Fruit fly (Drosophila melanogaster) whole organism, embryonic: ENCODE measurements around the gene CG18563.

ENCODE experiments used
- Atf6 ChIP-seq: fragments of 200-800 bp; sonication (Bioruptor generic); IDR thresholded peaks from 2 replicates; pipeline ENCODE4 v1.3.6; 2022; ENCODE audit warnings: missing biosample characterization, missing genetic modification characterization
- Bdp1 ChIP-seq: fragments of 200-800 bp; sonication (Bioruptor generic); optimal IDR thresholded peaks from 3 replicates; lab custom pipeline; 2016; ENCODE audit warnings: missing biosample characterization, missing genetic modification characterization
- Bgb ChIP-seq: fragments of 200-800 bp; sonication (Bioruptor generic); IDR thresholded peaks from 2 replicates; pipeline ENCODE4 v1.3.6; 2022; ENCODE audit warnings: missing biosample characterization, missing genetic modification characterization; ENCODE audit not compliant: partially characterized antibody
- CG10543 ChIP-seq: fragments of 200-800 bp; sonication (Bioruptor generic); optimal IDR thresholded peaks from 3 replicates; lab custom pipeline; 2017; ENCODE audit warnings: missing biosample characterization, mild to moderate bottlenecking, missing genetic modification characterization, moderate library complexity
- CG12391 ChIP-seq: fragments of 200-800 bp; sonication (Bioruptor generic); optimal IDR thresholded peaks from 3 replicates; lab custom pipeline; 2018; ENCODE audit warnings: missing biosample characterization, mild to moderate bottlenecking, missing genetic modification characterization, moderate library complexity
- CG13775 ChIP-seq: fragments of 200-800 bp; sonication (Bioruptor generic); optimal IDR thresholded peaks from 3 replicates; lab custom pipeline; 2017; ENCODE audit warnings: missing biosample characterization, mild to moderate bottlenecking, missing genetic modification characterization
- CG15073 ChIP-seq: fragments of 200-800 bp; sonication (Bioruptor generic); optimal IDR thresholded peaks from 2 replicates; lab custom pipeline; 2016; ENCODE audit warnings: missing biosample characterization, missing genetic modification characterization
- CG17186 ChIP-seq: fragments of 200-800 bp; sonication (Bioruptor generic); optimal IDR thresholded peaks from 3 replicates; lab custom pipeline; 2017; ENCODE audit warnings: missing biosample characterization, missing genetic modification reagents, missing genetic modification characterization
- CG18476 ChIP-seq: fragments of 200-800 bp; sonication (Bioruptor generic); optimal IDR thresholded peaks from 2 replicates; lab custom pipeline; 2016; ENCODE audit warnings: missing biosample characterization, mild to moderate bottlenecking, missing genetic modification characterization
- CG30020 ChIP-seq: fragments of 200-800 bp; optimal IDR thresholded peaks from 2 replicates; lab custom pipeline; 2019; ENCODE audit warnings: missing biosample characterization, mild to moderate bottlenecking, missing genetic modification characterization, moderate library complexity
- CG4617 ChIP-seq: fragments of 200-800 bp; sonication (Bioruptor generic); optimal IDR thresholded peaks from 3 replicates; lab custom pipeline; 2016; ENCODE audit warnings: missing biosample characterization, missing genetic modification characterization, borderline replicate concordance
- CG6765 ChIP-seq: fragments of 200-800 bp; sonication (Bioruptor generic); optimal IDR thresholded peaks from 3 replicates; lab custom pipeline; 2017; ENCODE audit warnings: missing biosample characterization, mild to moderate bottlenecking, missing genetic modification characterization
- CG7928 ChIP-seq: fragments of 200-800 bp; sonication (Bioruptor generic); optimal IDR thresholded peaks from 2 replicates; lab custom pipeline; 2017; ENCODE audit warnings: missing biosample characterization, mild to moderate bottlenecking, missing genetic modification characterization
- CrebB ChIP-seq: fragments of 200-800 bp; sonication (Bioruptor generic); optimal IDR thresholded peaks from 3 replicates; lab custom pipeline; 2018; ENCODE audit warnings: missing biosample characterization, mild to moderate bottlenecking, missing genetic modification characterization
- Deaf1 ChIP-seq: fragments of 200-800 bp; optimal IDR thresholded peaks from 3 replicates; lab custom pipeline; 2019; ENCODE audit warnings: missing biosample characterization, mild to moderate bottlenecking, missing genetic modification characterization, moderate library complexity
- Doc3 ChIP-seq: fragments of 200-800 bp; sonication (Bioruptor generic); IDR thresholded peaks from 3 replicates; pipeline ENCODE4 v1.3.6; 2022; ENCODE audit warnings: missing biosample characterization, missing genetic modification characterization; ENCODE audit not compliant: partially characterized antibody
- Dref ChIP-seq: fragments of 200-800 bp; sonication (Bioruptor generic); IDR thresholded peaks from 2 replicates; pipeline ENCODE4 v1.3.6; 2022; ENCODE audit warnings: missing biosample characterization, missing genetic modification characterization
- E2f2 ChIP-seq: fragments of 200-800 bp; sonication (Bioruptor generic); IDR thresholded peaks from 2 replicates; pipeline ENCODE4 v1.3.6; 2022; ENCODE audit warnings: missing biosample characterization, missing genetic modification characterization
- Ets97D ChIP-seq: fragments of 200-800 bp; sonication (Bioruptor generic); optimal IDR thresholded peaks from 3 replicates; lab custom pipeline; 2016; ENCODE audit warnings: missing biosample characterization, missing genetic modification characterization
- Fer3 ChIP-seq: fragments of 200-800 bp; sonication (Bioruptor generic); optimal IDR thresholded peaks from 2 replicates; lab custom pipeline; 2018; ENCODE audit warnings: missing biosample characterization, mild to moderate bottlenecking, missing genetic modification characterization, moderate library complexity
- HLHmδ ChIP-seq: fragments of 200-800 bp; sonication (Bioruptor generic); optimal IDR thresholded peaks from 2 replicates; lab custom pipeline; 2018; ENCODE audit warnings: missing biosample characterization, mild to moderate bottlenecking, missing genetic modification characterization, moderate library complexity
- Kr ChIP-seq: fragments of 200-800 bp; sonication (Bioruptor generic); optimal IDR thresholded peaks from 2 replicates; lab custom pipeline; 2017; ENCODE audit warnings: missing biosample characterization, mild to moderate bottlenecking, missing genetic modification characterization
- Lhr ChIP-seq: fragments of 200-800 bp; sonication (Bioruptor generic); optimal IDR thresholded peaks from 3 replicates; lab custom pipeline; 2017; ENCODE audit warnings: mild to moderate bottlenecking, missing biosample characterization, missing genetic modification reagents, missing genetic modification characterization
- Lim3 ChIP-seq: fragments of 200-800 bp; sonication (Bioruptor generic); IDR thresholded peaks from 2 replicates; pipeline ENCODE4 v1.3.6; 2022; ENCODE audit warnings: missing biosample characterization, missing genetic modification characterization
- Med ChIP-seq: fragments of 200-800 bp; sonication (Bioruptor generic); peaks from one replicate; lab custom pipeline; 2016; ENCODE audit warnings: missing biosample characterization, missing genetic modification characterization, mild to moderate bottlenecking, inconsistent platforms, moderate library complexity
- Oli ChIP-seq: fragments of 200-800 bp; sonication (Bioruptor generic); optimal IDR thresholded peaks from 2 replicates; lab custom pipeline; 2018; ENCODE audit warnings: missing biosample characterization, mild to moderate bottlenecking, missing genetic modification characterization, moderate library complexity
- Opbp ChIP-seq: fragments of 200-800 bp; sonication (Bioruptor generic); IDR thresholded peaks from 3 replicates; pipeline ENCODE4 v1.3.6; 2022; ENCODE audit warnings: missing biosample characterization, missing genetic modification characterization; ENCODE audit not compliant: partially characterized antibody
- Pdp1 ChIP-seq, 2 experiments: fragments of 200-800 bp; sonication (Bioruptor generic); optimal IDR thresholded peaks; 3 replicates each; lab custom pipeline; 2016; ENCODE audit warnings: missing biosample characterization in 2 of 2, missing genetic modification characterization in 2 of 2, mild to moderate bottlenecking in 1 of 2, moderate library complexity in 1 of 2
- YL-1 ChIP-seq: fragments of 200-800 bp; sonication (Bioruptor generic); optimal IDR thresholded peaks from 3 replicates; lab custom pipeline; 2017; ENCODE audit warnings: missing biosample characterization, mild to moderate bottlenecking, missing genetic modification characterization
- dysf ChIP-seq: fragments of 200-800 bp; sonication (Bioruptor generic); IDR thresholded peaks from 3 replicates; pipeline ENCODE4 v1.3.6; 2022; ENCODE audit warnings: missing biosample characterization, missing genetic modification characterization
- gcm2 ChIP-seq: fragments of 200-800 bp; sonication (Bioruptor generic); optimal IDR thresholded peaks from 2 replicates; lab custom pipeline; 2016; ENCODE audit warnings: missing biosample characterization, missing genetic modification characterization
- gsb-n ChIP-seq: fragments of 200-800 bp; sonication (Bioruptor generic); optimal IDR thresholded peaks from 3 replicates; lab custom pipeline; 2018; ENCODE audit warnings: missing biosample characterization, mild to moderate bottlenecking, missing genetic modification characterization
- jumu ChIP-seq: fragments of 200-800 bp; sonication (Bioruptor generic); optimal IDR thresholded peaks from 3 replicates; lab custom pipeline; 2016; ENCODE audit warnings: missing biosample characterization, missing genetic modification characterization
- nmo ChIP-seq: fragments of 200-800 bp; sonication (Bioruptor generic); optimal IDR thresholded peaks from 2 replicates; lab custom pipeline; 2018; ENCODE audit warnings: missing biosample characterization, mild to moderate bottlenecking, missing genetic modification characterization, moderate library complexity
- nom ChIP-seq: fragments of 200-800 bp; sonication (Bioruptor generic); optimal IDR thresholded peaks from 2 replicates; lab custom pipeline; 2017; ENCODE audit warnings: missing biosample characterization, missing genetic modification characterization, mild to moderate bottlenecking, moderate library complexity, missing genetic modification reagents
- odd ChIP-seq: fragments of 200-800 bp; sonication (Bioruptor generic); optimal IDR thresholded peaks from 2 replicates; lab custom pipeline; 2017; ENCODE audit warnings: missing biosample characterization, mild to moderate bottlenecking, missing genetic modification characterization
- onecut ChIP-seq: fragments of 200-800 bp; sonication (Bioruptor generic); IDR thresholded peaks from 2 replicates; pipeline ENCODE4 v1.3.6; 2022; ENCODE audit warnings: missing biosample characterization, missing genetic modification characterization
- psq ChIP-seq: fragments of 200-800 bp; sonication (Bioruptor generic); optimal IDR thresholded peaks from 2 replicates; lab custom pipeline; 2017; ENCODE audit warnings: missing biosample characterization, missing genetic modification characterization
- repo ChIP-seq: fragments of 200-800 bp; sonication (Bioruptor generic); optimal IDR thresholded peaks from 2 replicates; lab custom pipeline; 2016; ENCODE audit warnings: missing biosample characterization, missing genetic modification characterization
- sna ChIP-seq: fragments of 200-800 bp; sonication (Bioruptor generic); IDR thresholded peaks from 2 replicates; pipeline ENCODE4 v1.3.6; 2022; ENCODE audit warnings: missing biosample characterization, missing genetic modification characterization; ENCODE audit not compliant: partially characterized antibody
- sob ChIP-seq: fragments of 200-800 bp; sonication (Bioruptor generic); IDR thresholded peaks from 2 replicates; pipeline ENCODE4 v1.3.6; 2022; ENCODE audit warnings: missing biosample characterization, missing genetic modification characterization
- stwl ChIP-seq: fragments of 200-800 bp; sonication (Bioruptor generic); optimal IDR thresholded peaks from 3 replicates; lab custom pipeline; 2018; ENCODE audit warnings: missing biosample characterization, mild to moderate bottlenecking, missing genetic modification characterization, moderate library complexity
- sug ChIP-seq: fragments of 200-800 bp; optimal IDR thresholded peaks from 2 replicates; lab custom pipeline; 2019; ENCODE audit warnings: missing biosample characterization, mild to moderate bottlenecking, missing genetic modification characterization, moderate library complexity
- unc-4 ChIP-seq: fragments of 200-800 bp; sonication (Bioruptor generic); IDR thresholded peaks from 2 replicates; pipeline ENCODE4 v1.3.6; 2022; ENCODE audit warnings: missing biosample characterization, missing genetic modification characterization; ENCODE audit not compliant: partially characterized antibody
- zen ChIP-seq: fragments of 200-800 bp; sonication (Bioruptor generic); optimal IDR thresholded peaks from 3 replicates; lab custom pipeline; 2018; ENCODE audit warnings: missing biosample characterization, mild to moderate bottlenecking, missing genetic modification characterization, moderate library complexity
- zen2 ChIP-seq: fragments of 200-800 bp; sonication (Bioruptor generic); IDR thresholded peaks from 3 replicates; pipeline ENCODE4 v1.3.6; 2022; ENCODE audit warnings: missing biosample characterization, missing genetic modification characterization; ENCODE audit not compliant: partially characterized antibody

CG18563 gene

DNA sequence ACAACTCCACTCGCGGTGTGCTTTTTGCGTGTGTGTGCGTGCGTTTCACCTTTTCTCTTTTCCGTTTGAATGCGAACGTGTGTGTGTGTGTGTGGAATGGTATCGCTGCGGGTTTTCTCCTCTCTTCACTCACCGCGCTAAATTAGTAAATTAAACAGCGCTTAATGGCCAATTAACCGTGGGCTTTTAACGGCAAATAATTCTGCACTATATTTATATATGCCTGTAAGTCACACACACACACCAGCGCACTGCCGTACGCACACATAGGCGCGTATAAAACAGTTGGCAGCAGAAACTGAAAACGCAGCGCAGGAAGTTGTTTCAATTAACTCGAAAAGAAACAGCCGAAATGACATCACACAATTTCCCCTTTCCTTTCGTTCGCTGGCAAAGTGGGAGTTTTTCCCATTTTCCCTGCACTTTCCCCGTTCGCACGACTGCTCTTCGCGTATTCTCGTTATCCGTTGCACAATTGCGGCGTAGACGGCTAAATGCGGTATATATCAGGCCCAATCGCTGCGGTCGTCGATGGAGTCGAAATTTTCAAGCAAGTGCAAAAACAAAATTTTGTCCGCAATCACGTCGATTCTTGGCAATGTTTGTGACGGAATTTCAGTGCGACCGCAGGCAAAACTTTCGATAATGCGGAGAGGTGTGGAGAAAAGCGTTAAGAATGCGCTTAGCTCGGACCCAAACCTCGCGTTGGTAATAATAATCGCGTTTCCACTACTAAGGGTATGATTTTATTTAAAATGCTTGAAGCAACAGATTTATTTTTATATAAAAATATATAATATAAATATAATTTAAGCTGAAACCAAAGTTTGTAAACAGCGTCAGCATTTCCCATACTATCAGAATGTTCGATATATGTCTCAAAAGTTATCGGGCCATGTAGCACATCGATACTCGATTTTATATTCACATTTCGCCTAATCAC, 15.0 kb upstream of the CG18563 start, which contains the start of gene BicD (continued):
- TF ChIP-seq CrebB (tag; lab: Kevin White, UChicago) (peak; percentile 32), gcm2 (no peak), CG13775 (no peak), gsb-n (tag; lab: Kevin White, UChicago) (peak; percentile 3), sob (GFP tag; lab: Robert Waterston, UW) (peak; percentile 26; the same call in 1 of the 2 replicates), Fer3 (tag; lab: Kevin White, UChicago) (peak; percentile 5), Lim3 (GFP tag; lab: Robert Waterston, UW) (no peak), Doc3 (GFP tag; lab: Robert Waterston, UW) (peak; percentile 60; the same call in 2 of the 3 replicates), Oli (tag; lab: Kevin White, UChicago) (no peak), Kr (GFP tag; lab: Kevin White, UChicago) (no peak), CG4617 (GFP tag; lab: Kevin White, UChicago) (peak; percentile 38), psq (no peak), CG30020 (tag; lab: Kevin White, UChicago) (peak; percentile 67), repo (GFP tag; lab: Kevin White, UChicago) (no peak), odd (GFP tag; lab: Kevin White, UChicago) (peak; percentile 31), Bdp1 (GFP tag; lab: Kevin White, UChicago) (peak; percentile 31), CG15073 (no peak), CG10543 (GFP tag; lab: Kevin White, UChicago) (peak; percentile 12), Atf6 (GFP tag; lab: Robert Waterston, UW) (peak; percentile 17; the same call in 1 of the 2 replicates), zen2 (GFP tag; lab: Robert Waterston, UW) (peak; percentile 50; the same call in 1 of the 3 replicates), CG12391 (tag; lab: Kevin White, UChicago) (peak; percentile 53), Deaf1 (peak; percentile 34), Dref (GFP tag; lab: Robert Waterston, UW) (peak; percentile 77), CG7928 (GFP tag; lab: Kevin White, UChicago) (peak; percentile 11), CG18476 (no peak), Med (GFP tag; lab: Kevin White, UChicago) (peak; percentile 76), zen (tag; lab: Kevin White, UChicago) (peak; percentile 42), nom (GFP tag; lab: Kevin White, UChicago) (peak; percentile 35), nmo (GFP tag; lab: Kevin White, UChicago) (peak; percentile 89), stwl (tag; lab: Kevin White, UChicago) (peak; percentile 79), Pdp1 (GFP tag; optimal IDR thresholded peaks at IDR 0.05; lab: Kevin White, UChicago) (peak in 1 of 2 experiments; percentile 62), Lhr (GFP tag; lab: Kevin White, UChicago) (peak; percentile 72), jumu (no peak), Opbp (GFP tag; lab: Robert Waterston, UW) (peak; percentile 49; the same call in 1 of the 3 replicates), unc-4 (peak; percentile 78), sug (tag; lab: Kevin White, UChicago) (peak; percentile 30), HLHmδ (peak; percentile 24), YL-1 (GFP tag; lab: Kevin White, UChicago) (peak; percentile 76), CG6765 (GFP tag; lab: Kevin White, UChicago) (peak; percentile 0), dysf (GFP tag; lab: Robert Waterston, UW) (0 out of 3 replicates have a peak, but pooled peaks have one; percentile 6), sna (GFP tag; lab: Robert Waterston, UW) (peak; percentile 72; the same call in 1 of the 2 replicates), Ets97D (GFP tag; lab: Kevin White, UChicago) (peak; percentile 32), CG17186 (peak; percentile 77), E2f2 (GFP tag; lab: Robert Waterston, UW) (peak; percentile 41; the same call in 1 of the 2 replicates), Bgb (GFP tag; lab: Robert Waterston, UW) (peak; percentile 56), onecut (GFP tag; lab: Robert Waterston, UW) (0 out of 2 replicates have a peak, but pooled peaks have one; percentile 4)
